Fruit fly (Drosophila melanogaster): ENCODE results near the gene cv.

Gene cv

dm6 chrX:5677400-5678177 lies 12.2 kb upstream of the cv start (continued):
- TF ChIP-seq CG4404 (GFP tag; IDR thresholded peaks at IDR 0.05), result peak; percentile 29; the same call in 1 of the 2 replicates
- peak; percentile 23 for TF ChIP-seq BEAF-32 (GFP tag; optimal IDR thresholded peaks at IDR 0.05)
- TF ChIP-seq ranshi (GFP tag; IDR thresholded peaks at IDR 0.05), result peak; percentile 90
- peak; percentile 95 for TF ChIP-seq CG1529 (GFP tag; optimal IDR thresholded peaks at IDR 0.05)
- TF ChIP-seq B-H2 (GFP tag; optimal IDR thresholded peaks at IDR 0.05), result peak; percentile 93
- TF ChIP-seq CG4328 (GFP tag; optimal IDR thresholded peaks at IDR 0.05), result peak; percentile 98
- peak; percentile 78 for TF ChIP-seq CG17612 (GFP tag; IDR thresholded peaks at IDR 0.05)
- no peak for TF ChIP-seq Doc3 (GFP tag; IDR thresholded peaks at IDR 0.05; ENCODE audit: partially characterized antibody)
- peak; percentile 87 for TF ChIP-seq CG10654 (GFP tag; optimal IDR thresholded peaks at IDR 0.05)
- TF ChIP-seq CG14965 (GFP tag; optimal IDR thresholded peaks at IDR 0.05; ENCODE audit: borderline replicate concordance), result peak; percentile 73
- peak; percentile 47 for TF ChIP-seq CG12155 (GFP tag; optimal IDR thresholded peaks at IDR 0.05)
- TF ChIP-seq CG8290 (GFP tag; optimal IDR thresholded peaks at IDR 0.05), result peak; percentile 86
- peak; percentile 98 to 99 for TF ChIP-seq CG8290 (tag; optimal IDR thresholded peaks at IDR 0.05)
- peak; percentile 94 for TF ChIP-seq nerfin-1 (tag; optimal IDR thresholded peaks at IDR 0.05)
- TF ChIP-seq CG14441 (GFP tag; IDR thresholded peaks at IDR 0.05), result no peak
- TF ChIP-seq CG12659 (GFP tag; optimal IDR thresholded peaks at IDR 0.05), result peak; percentile 95
- TF ChIP-seq pnt (GFP tag; optimal IDR thresholded peaks at IDR 0.05), result peak; percentile 91
- peak; percentile 64 for TF ChIP-seq CG13775 (GFP tag; optimal IDR thresholded peaks at IDR 0.05)
- no peak for TF ChIP-seq ato (GFP tag; IDR thresholded peaks at IDR 0.05; ENCODE audit: partially characterized antibody)
- peak; percentile 94 for TF ChIP-seq fd3F (GFP tag; optimal IDR thresholded peaks at IDR 0.05)
- peak; percentile 89 for TF ChIP-seq Dad (GFP tag; optimal IDR thresholded peaks at IDR 0.05)
- peak; percentile 47 for TF ChIP-seq CG15479 (GFP tag; optimal IDR thresholded peaks at IDR 0.05)
- TF ChIP-seq cwo (GFP tag; optimal IDR thresholded peaks at IDR 0.05), result peak; percentile 86
- TF ChIP-seq CG11398 (GFP tag; optimal IDR thresholded peaks at IDR 0.05), result peak; percentile 91
- peak; percentile 48 for TF ChIP-seq ssp (GFP tag; IDR thresholded peaks at IDR 0.05)
- peak; percentile 80 for TF ChIP-seq CG2712 (tag; optimal IDR thresholded peaks at IDR 0.05)
- TF ChIP-seq tio (GFP tag; optimal IDR thresholded peaks at IDR 0.05), result peak; percentile 89
- TF ChIP-seq kay (GFP tag; optimal IDR thresholded peaks at IDR 0.05), result peak; percentile 88
- peak; percentile 94 for TF ChIP-seq NC2α (GFP tag; optimal IDR thresholded peaks at IDR 0.05)
- TF ChIP-seq sob (GFP tag; IDR thresholded peaks at IDR 0.05), result peak; percentile 92
- TF ChIP-seq CG10462 (GFP tag; optimal IDR thresholded peaks at IDR 0.05), result peak; percentile 88
- peak; percentile 97 for TF ChIP-seq Xrp1 (GFP tag; IDR thresholded peaks at IDR 0.05)
- no peak for TF ChIP-seq cad (GFP tag; optimal IDR thresholded peaks at IDR 0.05)
- peak; percentile 74; the same call in 2 of the 3 replicates for TF ChIP-seq CG34422 (GFP tag; IDR thresholded peaks at IDR 0.05)
- peak; percentile 83 for TF ChIP-seq CG31388 (GFP tag; optimal IDR thresholded peaks at IDR 0.05)
- TF ChIP-seq CG4730 (GFP tag; IDR thresholded peaks at IDR 0.05), result peak; percentile 70
- TF ChIP-seq Gsc (GFP tag; IDR thresholded peaks at IDR 0.05), result no peak
- peak; percentile 81 for TF ChIP-seq kah (GFP tag; optimal IDR thresholded peaks at IDR 0.05)
- TF ChIP-seq CG4617 (GFP tag; optimal IDR thresholded peaks at IDR 0.05; ENCODE audit: borderline replicate concordance), result peak; percentile 59
- peak; percentile 81 for TF ChIP-seq CG12942 (GFP tag; optimal IDR thresholded peaks at IDR 0.05)
- peak; percentile 59; the same call in 1 of the 2 replicates for TF ChIP-seq MBD-R2 (GFP tag; IDR thresholded peaks at IDR 0.05)
- peak; percentile 92 for TF ChIP-seq CG17186 (GFP tag; optimal IDR thresholded peaks at IDR 0.05)
- peak; percentile 16; the same call in 1 of the 2 replicates for TF ChIP-seq al (GFP tag; IDR thresholded peaks at IDR 0.05)
- TF ChIP-seq da (GFP tag; optimal IDR thresholded peaks at IDR 0.05), result peak; percentile 87
- peak; percentile 94 for TF ChIP-seq ac (GFP tag; optimal IDR thresholded peaks at IDR 0.05)
- TF ChIP-seq CG1647 (GFP tag; optimal IDR thresholded peaks at IDR 0.05), result peak; percentile 94
- TF ChIP-seq CG9215 (GFP tag; IDR thresholded peaks at IDR 0.05), result peak; percentile 15; the same call in 1 of the 2 replicates
- TF ChIP-seq ash1 (GFP tag; optimal IDR thresholded peaks at IDR 0.05), result peak; percentile 91
- no peak for TF ChIP-seq hth (optimal IDR thresholded peaks at IDR 0.05)
- peak; percentile 36; the same call in 1 of the 2 replicates for TF ChIP-seq dati (GFP tag; IDR thresholded peaks at IDR 0.05)
